Fruit fly (Drosophila melanogaster) whole organism, prepupa: ENCODE measurements around the gene Rdl.

Experiments used
- Blimp-1 ChIP-seq: fragments of 200-800 bp; sonication (Bioruptor generic); optimal IDR thresholded peaks from 3 replicates; lab custom pipeline; 2017; ENCODE audit warnings: missing biosample characterization, missing genetic modification characterization, mild to moderate bottlenecking, moderate library complexity, missing genetic modification reagents
- CG15336 ChIP-seq: fragments of 200-800 bp; sonication (Bioruptor generic); IDR thresholded peaks from 2 replicates; pipeline ENCODE4 v1.3.6; 2022; ENCODE audit warnings: missing biosample characterization, missing genetic modification characterization
- CG16779 ChIP-seq: fragments of 200-800 bp; sonication (Bioruptor generic); optimal IDR thresholded peaks from 3 replicates; lab custom pipeline; 2017; ENCODE audit warnings: missing biosample characterization, mild to moderate bottlenecking, missing genetic modification characterization
- CG34406 ChIP-seq: fragments of 200-800 bp; sonication (Bioruptor generic); optimal IDR thresholded peaks from 3 replicates; lab custom pipeline; 2016; ENCODE audit warnings: missing biosample characterization, missing genetic modification characterization
- Ets96B ChIP-seq: fragments of 200-800 bp; optimal IDR thresholded peaks from 2 replicates; lab custom pipeline; 2019; ENCODE audit warnings: missing biosample characterization, mild to moderate bottlenecking, missing genetic modification characterization, moderate library complexity
- Hr39 ChIP-seq: fragments of 200-800 bp; sonication (Bioruptor generic); optimal IDR thresholded peaks from 2 replicates; lab custom pipeline; 2016; ENCODE audit warnings: missing biosample characterization, missing genetic modification characterization
- Lpt ChIP-seq: fragments of 200-800 bp; sonication (Bioruptor generic); optimal IDR thresholded peaks from 3 replicates; lab custom pipeline; 2016; ENCODE audit warnings: missing biosample characterization, missing genetic modification characterization
- Sox102F ChIP-seq: fragments of 200-800 bp; sonication (Bioruptor generic); optimal IDR thresholded peaks from 2 replicates; lab custom pipeline; 2016; ENCODE audit warnings: missing biosample characterization, mild to moderate bottlenecking, missing genetic modification characterization
- cyc ChIP-seq: fragments of 200-800 bp; sonication (Bioruptor generic); optimal IDR thresholded peaks from 3 replicates; lab custom pipeline; 2016; ENCODE audit warnings: missing biosample characterization, missing genetic modification characterization
- fkh ChIP-seq: fragments of 200-800 bp; sonication (Bioruptor generic); optimal IDR thresholded peaks from 3 replicates; lab custom pipeline; 2017; ENCODE audit warnings: missing biosample characterization, mild to moderate bottlenecking, missing genetic modification characterization, moderate library complexity
- vri ChIP-seq: fragments of 200-800 bp; sonication (Bioruptor generic); optimal IDR thresholded peaks from 3 replicates; lab custom pipeline; 2016; ENCODE audit warnings: missing biosample characterization, mild to moderate bottlenecking, missing genetic modification characterization

dm6 chr3L:9134349-9134748, 47.6 kb downstream of the Rdl start, which contains the start of the genes bol and Dhpr:
- TF ChIP-seq Lpt (GFP tag; lab: Kevin White, UChicago) (no peak), fkh (peak; percentile 68), cyc (GFP tag; lab: Kevin White, UChicago) (no peak), Hr39 (GFP tag; lab: Kevin White, UChicago) (no peak), vri (GFP tag; lab: Kevin White, UChicago) (no peak), Blimp-1 (no peak), CG16779 (tag; lab: Kevin White, UChicago) (no peak), Sox102F (GFP tag; lab: Kevin White, UChicago) (no peak), CG15336 (GFP tag; lab: Robert Waterston, UW) (peak; percentile 34; the same call in 1 of the 2 replicates), Ets96B (tag; lab: Kevin White, UChicago) (no peak), CG34406 (GFP tag; lab: Kevin White, UChicago) (no peak)
